Worm (Caenorhabditis elegans) whole organism, L4 larva: ENCODE data around the gene T04F3.1.

Source experiments
- aha-1 ChIP-seq: fragments of 150-350 bp; peaks from one replicate; lab custom pipeline; 2014; ENCODE audit warnings: missing biosample characterization, missing genetic modification characterization
- daf-8 ChIP-seq: fragments of 200-800 bp; sonication (Bioruptor generic); IDR thresholded peaks from 2 replicates; pipeline ENCODE4 v1.3.6; 2022; ENCODE audit warnings: missing genetic modification characterization, missing compliant biosample characterization
- egl-27 ChIP-seq: sonication (generic microtip); optimal IDR thresholded peaks from 3 replicates; lab custom pipeline; 2017; ENCODE audit warnings: missing biosample characterization, missing genetic modification reagents, missing genetic modification characterization
- fos-1 ChIP-seq: fragments of 150-350 bp; optimal IDR thresholded peaks from 2 replicates; lab custom pipeline; 2014; ENCODE audit warnings: missing biosample characterization, missing genetic modification characterization
- lin-1 ChIP-seq: fragments of 200-800 bp; sonication (Bioruptor generic); IDR thresholded peaks from 2 replicates; pipeline ENCODE4 v1.3.6; 2022; ENCODE audit warnings: missing genetic modification reagents, missing genetic modification characterization, missing compliant biosample characterization
- lin-39 ChIP-seq: fragments of 150-350 bp; optimal IDR thresholded peaks from 2 replicates; lab custom pipeline; 2014; ENCODE audit warnings: missing biosample characterization, missing genetic modification reagents, missing genetic modification characterization
- madf-9 ChIP-seq: fragments of 200-800 bp; sonication (Bioruptor generic); conservative IDR thresholded peaks from 2 replicates; pipeline ENCODE4 v1.3.6; 2022; ENCODE audit warnings: missing genetic modification reagents, missing genetic modification characterization, missing compliant biosample characterization
- mep-1 ChIP-seq: fragments of 150-350 bp; sonication (generic microtip); optimal IDR thresholded peaks from 3 replicates; lab custom pipeline; 2014; ENCODE audit warnings: missing biosample characterization, missing genetic modification characterization
- nhr-25 ChIP-seq: sonication (generic microtip); optimal IDR thresholded peaks from 2 replicates; lab custom pipeline; 2017; ENCODE audit warnings: missing genetic modification characterization, mild to moderate bottlenecking, missing compliant biosample characterization, antibody characterized with exemption, moderate library complexity, borderline replicate concordance; ENCODE audit not compliant: insufficient read depth
- nhr-28 ChIP-seq: fragments of 150-350 bp; optimal IDR thresholded peaks from 2 replicates; lab custom pipeline; 2014; ENCODE audit warnings: missing biosample characterization, missing genetic modification characterization
- nhr-77 ChIP-seq: fragments of 150-350 bp; optimal IDR thresholded peaks from 2 replicates; lab custom pipeline; 2014; ENCODE audit warnings: missing biosample characterization, missing genetic modification characterization
- spr-3 ChIP-seq: fragments of 200-800 bp; sonication (Bioruptor generic); optimal IDR thresholded peaks from 2 replicates; lab custom pipeline; 2018; ENCODE audit warnings: mild to moderate bottlenecking, missing genetic modification characterization, missing compliant biosample characterization
- zag-1 ChIP-seq: fragments of 150-350 bp; optimal IDR thresholded peaks from 2 replicates; lab custom pipeline; 2014; ENCODE audit warnings: missing biosample characterization, missing genetic modification characterization

DNA sequence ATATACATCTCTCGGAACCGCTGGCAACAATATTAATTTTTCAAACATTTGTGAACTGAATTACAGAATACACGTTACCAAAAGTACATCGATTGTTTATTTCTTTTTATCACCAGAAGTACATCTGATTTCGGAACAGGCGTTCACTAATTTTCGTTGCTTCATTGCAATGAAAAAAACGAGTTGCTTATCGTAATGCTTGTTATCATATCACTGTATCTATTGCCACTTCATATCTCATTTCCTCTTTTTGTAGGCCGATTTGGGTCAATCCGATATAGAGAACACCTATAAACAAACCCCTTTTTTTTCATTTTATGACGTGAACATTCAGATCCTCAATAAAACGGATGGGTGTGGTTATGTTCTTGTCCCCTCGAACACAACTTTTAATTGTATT lies 2.5 kb upstream of the T04F3.1 start:
- TF ChIP-seq nhr-28, result no peak
- TF ChIP-seq lin-1 (GFP tag; lab: Robert Waterston, UW), result no peak
- no peak for TF ChIP-seq madf-9
- TF ChIP-seq daf-8 (GFP tag; lab: Robert Waterston, UW), result no peak
- TF ChIP-seq fos-1 (tag; lab: Kevin White, UChicago), result no peak
- TF ChIP-seq zag-1 (tag; lab: Kevin White, UChicago), result no peak
- no peak for TF ChIP-seq aha-1 (tag; lab: Kevin White, UChicago)
- TF ChIP-seq nhr-77, result no peak
- TF ChIP-seq spr-3, result no peak
- no peak for TF ChIP-seq egl-27
- no peak for TF ChIP-seq nhr-25 (tag; lab: Kevin White, UChicago)
- no peak for TF ChIP-seq lin-39 (tag; lab: Kevin White, UChicago)
- TF ChIP-seq mep-1 (tag; lab: Kevin White, UChicago), result no peak
